Worm (Caenorhabditis elegans) whole organism, mixed stage, embryonic: ENCODE data around the gene F23A7.5.

Experiments
- bed-3 ChIP-seq: fragments of 200-800 bp; sonication (Bioruptor generic); optimal IDR thresholded peaks from 3 replicates; lab custom pipeline; 2018; ENCODE audit warnings: mild to moderate bottlenecking, missing genetic modification characterization, moderate library complexity, missing compliant biosample characterization
- blmp-1 ChIP-seq: fragments of 150-350 bp; optimal IDR thresholded peaks from 2 replicates; lab custom pipeline; 2014; ENCODE audit warnings: missing biosample characterization, missing genetic modification characterization
- ceh-39 ChIP-seq: fragments of 150-350 bp; optimal IDR thresholded peaks from 2 replicates; lab custom pipeline; 2014; ENCODE audit warnings: missing biosample characterization, missing genetic modification characterization
- ceh-43 ChIP-seq: fragments of 200-800 bp; sonication (Bioruptor generic); optimal IDR thresholded peaks from 2 replicates; lab custom pipeline; 2018; ENCODE audit warnings: mild to moderate bottlenecking, missing genetic modification characterization, moderate library complexity, missing compliant biosample characterization
- ceh-83 ChIP-seq: fragments of 200-800 bp; sonication (Bioruptor generic); optimal IDR thresholded peaks from 2 replicates; lab custom pipeline; 2018; ENCODE audit warnings: mild to moderate bottlenecking, missing genetic modification characterization, missing compliant biosample characterization
- ces-1 ChIP-seq: fragments of 150-350 bp; optimal IDR thresholded peaks from 2 replicates; lab custom pipeline; 2014; ENCODE audit warnings: missing biosample characterization, missing genetic modification reagents, missing genetic modification characterization
- cnd-1 ChIP-seq: fragments of 200-800 bp; sonication (Bioruptor generic); optimal IDR thresholded peaks from 2 replicates; lab custom pipeline; 2018; ENCODE audit warnings: mild to moderate bottlenecking, missing genetic modification characterization, missing compliant biosample characterization
- drap-1 ChIP-seq: fragments of 200-800 bp; sonication (Bioruptor generic); optimal IDR thresholded peaks from 3 replicates; lab custom pipeline; 2018; ENCODE audit warnings: mild to moderate bottlenecking, missing genetic modification characterization, missing compliant biosample characterization
- elt-1 ChIP-seq: sonication (generic microtip); optimal IDR thresholded peaks from 2 replicates; lab custom pipeline; 2017; ENCODE audit warnings: missing genetic modification characterization, mild to moderate bottlenecking, missing compliant biosample characterization, antibody characterized with exemption, moderate library complexity, borderline replicate concordance; ENCODE audit not compliant: insufficient read depth
- elt-3 ChIP-seq: fragments of 150-350 bp; optimal IDR thresholded peaks from 2 replicates; lab custom pipeline; 2014; ENCODE audit warnings: missing biosample characterization, missing genetic modification characterization
- flh-1 ChIP-seq: fragments of 200-800 bp; sonication (Bioruptor generic); optimal IDR thresholded peaks from 2 replicates; lab custom pipeline; 2018; ENCODE audit warnings: mild to moderate bottlenecking, missing genetic modification characterization, moderate library complexity, missing compliant biosample characterization
- hlh-1 ChIP-seq: fragments of 150-350 bp; optimal IDR thresholded peaks from 2 replicates; lab custom pipeline; 2014; ENCODE audit warnings: missing biosample characterization, missing genetic modification reagents, missing genetic modification characterization
- lin-13 ChIP-seq: fragments of 150-350 bp; optimal IDR thresholded peaks from 2 replicates; lab custom pipeline; 2014; ENCODE audit warnings: missing biosample characterization, missing genetic modification characterization
- lin-32 ChIP-seq: fragments of 200-800 bp; sonication (Bioruptor generic); optimal IDR thresholded peaks from 2 replicates; lab custom pipeline; 2018; ENCODE audit warnings: mild to moderate bottlenecking, missing genetic modification characterization, missing compliant biosample characterization
- lsy-2 ChIP-seq: fragments of 150-350 bp; optimal IDR thresholded peaks from 2 replicates; lab custom pipeline; 2014; ENCODE audit warnings: missing biosample characterization, missing genetic modification characterization
- mab-5 ChIP-seq: fragments of 150-350 bp; optimal IDR thresholded peaks from 2 replicates; lab custom pipeline; 2014; ENCODE audit warnings: missing biosample characterization, missing genetic modification characterization
- mep-1 ChIP-seq: fragments of 150-350 bp; optimal IDR thresholded peaks from 2 replicates; lab custom pipeline; 2017; ENCODE audit warnings: missing biosample characterization, missing genetic modification reagents, missing genetic modification characterization, inconsistent platforms
- mls-2 ChIP-seq: sonication (generic microtip); optimal IDR thresholded peaks from 2 replicates; lab custom pipeline; 2016; ENCODE audit warnings: mild to moderate bottlenecking, missing genetic modification characterization, moderate library complexity, missing compliant biosample characterization
- nhr-12 ChIP-seq: fragments of 150-350 bp; optimal IDR thresholded peaks from 2 replicates; lab custom pipeline; 2014; ENCODE audit warnings: missing biosample characterization, missing genetic modification characterization
- nhr-2 ChIP-seq: fragments of 150-350 bp; optimal IDR thresholded peaks from 2 replicates; lab custom pipeline; 2014; ENCODE audit warnings: missing biosample characterization, missing genetic modification characterization
- nhr-237 ChIP-seq: fragments of 150-350 bp; optimal IDR thresholded peaks from 2 replicates; lab custom pipeline; 2014; ENCODE audit warnings: missing biosample characterization, missing genetic modification characterization
- nhr-76 ChIP-seq: sonication (generic microtip); optimal IDR thresholded peaks from 2 replicates; lab custom pipeline; 2017; ENCODE audit warnings: missing biosample characterization, missing genetic modification characterization
- pha-4 ChIP-seq: fragments of 150-350 bp; optimal IDR thresholded peaks from 2 replicates; lab custom pipeline; 2018; ENCODE audit warnings: missing biosample characterization, missing genetic modification reagents, missing genetic modification characterization
- sem-2 ChIP-seq: fragments of 200-800 bp; sonication (Bioruptor generic); optimal IDR thresholded peaks from 2 replicates; lab custom pipeline; 2018; ENCODE audit warnings: mild to moderate bottlenecking, missing genetic modification characterization, missing compliant biosample characterization
- snpc-4 ChIP-seq: fragments of 150-350 bp; optimal IDR thresholded peaks from 2 replicates; lab custom pipeline; 2014; ENCODE audit warnings: missing biosample characterization, missing genetic modification characterization
- sptf-1 ChIP-seq: sonication (generic microtip); optimal IDR thresholded peaks from 2 replicates; lab custom pipeline; 2017; ENCODE audit warnings: mild to moderate bottlenecking, missing genetic modification characterization, moderate library complexity, missing compliant biosample characterization
- tbx-8 ChIP-seq: fragments of 200-800 bp; sonication (Bioruptor generic); optimal IDR thresholded peaks from 2 replicates; lab custom pipeline; 2018; ENCODE audit warnings: mild to moderate bottlenecking, missing genetic modification characterization, moderate library complexity, missing compliant biosample characterization
- unc-120 ChIP-seq: sonication (generic microtip); optimal IDR thresholded peaks from 2 replicates; lab custom pipeline; 2017; ENCODE audit warnings: missing genetic modification characterization, missing compliant biosample characterization; ENCODE audit not compliant: poor library complexity, severe bottlenecking
- unc-39 ChIP-seq: fragments of 150-350 bp; optimal IDR thresholded peaks from 2 replicates; lab custom pipeline; 2014; ENCODE audit warnings: missing biosample characterization, missing genetic modification characterization
- unc-62 ChIP-seq: fragments of 150-350 bp; optimal IDR thresholded peaks from 2 replicates; lab custom pipeline; 2014; ENCODE audit warnings: missing biosample characterization, missing genetic modification reagents, missing genetic modification characterization
- zip-8 ChIP-seq: fragments of 150-350 bp; optimal IDR thresholded peaks from 2 replicates; lab custom pipeline; 2014; ENCODE audit warnings: missing biosample characterization, missing genetic modification characterization
- ztf-11 ChIP-seq: fragments of 150-350 bp; optimal IDR thresholded peaks from 2 replicates; lab custom pipeline; 2014; ENCODE audit warnings: missing biosample characterization, missing genetic modification characterization

Gene F23A7.5

ce11 chrX:16244764-16245244, 16.1 kb downstream of the F23A7.5 start, which contains the start of gene W10G6.1:
Gene W10G6.1 (plus strand): TSS chrX:16245194.
- TF ChIP-seq flh-1 (GFP tag; lab: Kevin White, UChicago): no peak
- TF ChIP-seq bed-3: no peak
- TF ChIP-seq sptf-1: no peak
- TF ChIP-seq sem-2 (GFP tag; lab: Kevin White, UChicago): no peak
- TF ChIP-seq ceh-43 (GFP tag; lab: Kevin White, UChicago): no peak
- no peak for TF ChIP-seq unc-120 (tag; lab: Kevin White, UChicago)
- no peak for TF ChIP-seq ceh-83 (GFP tag; lab: Kevin White, UChicago)
- no peak for TF ChIP-seq elt-3
- TF ChIP-seq mep-1 (tag; lab: Kevin White, UChicago): no peak
- no peak for TF ChIP-seq nhr-2 (tag; lab: Kevin White, UChicago)
- no peak for TF ChIP-seq lsy-2
- TF ChIP-seq unc-62: no peak
- TF ChIP-seq blmp-1: no peak

- TF ChIP-seq unc-39 (no peak), nhr-76 (tag; lab: Kevin White, UChicago) (no peak), ces-1 (no peak), nhr-2 (tag; lab: Kevin White, UChicago) (no peak), tbx-8 (GFP tag; lab: Kevin White, UChicago) (no peak), lsy-2 (no peak)
These were observed 22.0 kb downstream of the F23A7.5 start, which contains the start of gene W10G6.6 for ce11 chrX:16250679-16251078. Gene W10G6.6 (minus strand): TSS chrX:16250779.

- TF ChIP-seq nhr-12 (tag; lab: Kevin White, UChicago) (no peak), mls-2 (tag; lab: Kevin White, UChicago) (no peak), ztf-11 (tag; lab: Kevin White, UChicago) (no peak), nhr-2 (tag; lab: Kevin White, UChicago) (no peak), elt-1 (tag; lab: Kevin White, UChicago) (no peak), lin-32 (no peak), ceh-39 (no peak), nhr-76 (tag; lab: Kevin White, UChicago) (no peak), cnd-1 (tag; lab: Kevin White, UChicago) (no peak), sptf-1 (no peak), unc-39 (no peak), ceh-43 (GFP tag; lab: Kevin White, UChicago) (no peak), snpc-4 (no peak)
These were observed 29.8 kb downstream of the F23A7.5 start for ce11 chrX:16258503-16258902.

ce11 chrX:16260077-16260476, 31.4 kb downstream of the F23A7.5 start:
- TF ChIP-seq sem-2 (GFP tag; lab: Kevin White, UChicago) (no peak), ceh-43 (GFP tag; lab: Kevin White, UChicago) (no peak), unc-62 (no peak), mep-1 (tag; lab: Kevin White, UChicago) (no peak), elt-3 (no peak), nhr-237 (tag; lab: Kevin White, UChicago) (no peak), cnd-1 (tag; lab: Kevin White, UChicago) (no peak), ztf-11 (tag; lab: Kevin White, UChicago) (no peak), mab-5 (tag; lab: Kevin White, UChicago) (no peak)

- TF ChIP-seq cnd-1 (tag; lab: Kevin White, UChicago): no peak
- no peak for TF ChIP-seq lin-13 (tag; lab: Kevin White, UChicago)
- TF ChIP-seq nhr-237 (tag; lab: Kevin White, UChicago): no peak
- TF ChIP-seq zip-8: no peak
- TF ChIP-seq mls-2 (tag; lab: Kevin White, UChicago): no peak
- TF ChIP-seq tbx-8 (GFP tag; lab: Kevin White, UChicago): no peak
- TF ChIP-seq hlh-1 (tag; lab: Kevin White, UChicago): no peak
- TF ChIP-seq nhr-2 (tag; lab: Kevin White, UChicago): no peak
- TF ChIP-seq snpc-4: no peak
- no peak for TF ChIP-seq unc-62
- TF ChIP-seq pha-4 (tag; lab: Kevin White, UChicago): no peak
- TF ChIP-seq sem-2 (GFP tag; lab: Kevin White, UChicago): no peak
- TF ChIP-seq lin-32: no peak
- no peak for TF ChIP-seq drap-1
- TF ChIP-seq mep-1 (tag; lab: Kevin White, UChicago): no peak
- TF ChIP-seq unc-39: no peak
- TF ChIP-seq mab-5 (tag; lab: Kevin White, UChicago): no peak
- no peak for TF ChIP-seq sptf-1
These were observed 33.3 kb downstream of the F23A7.5 start, which contains the start of gene sgk-1 for ce11 chrX:16261993-16262392. Gene sgk-1 (minus strand): TSS chrX:16262122.
